Worm (Caenorhabditis elegans) whole organism, L2 larva: Measurements from ENCODE around the gene F01G4.4.

Experiments
- R02D3.7 ChIP-seq: fragments of 150-350 bp; optimal IDR thresholded peaks from 2 replicates; lab custom pipeline; 2014; ENCODE audit warnings: missing biosample characterization, missing genetic modification characterization
- Y55F3AM.14 ChIP-seq: fragments of 200-800 bp; sonication (Bioruptor generic); optimal IDR thresholded peaks from 2 replicates; lab custom pipeline; 2018; ENCODE audit warnings: mild to moderate bottlenecking, missing genetic modification characterization, missing compliant biosample characterization
- ZK546.5 ChIP-seq: sonication (generic microtip); optimal IDR thresholded peaks from 2 replicates; lab custom pipeline; 2017; ENCODE audit warnings: missing biosample characterization, missing genetic modification characterization
- egl-27 ChIP-seq: sonication (generic microtip); optimal IDR thresholded peaks from 3 replicates; lab custom pipeline; 2017; ENCODE audit warnings: missing biosample characterization, missing genetic modification reagents, missing genetic modification characterization
- elt-1 ChIP-seq: fragments of 150-350 bp; optimal IDR thresholded peaks from 2 replicates; lab custom pipeline; 2014; ENCODE audit warnings: missing biosample characterization, missing genetic modification characterization
- elt-3 ChIP-seq: sonication (generic microtip); optimal IDR thresholded peaks from 2 replicates; lab custom pipeline; 2017; ENCODE audit warnings: missing biosample characterization, missing genetic modification characterization
- fos-1 ChIP-seq: fragments of 150-350 bp; optimal IDR thresholded peaks from 2 replicates; lab custom pipeline; 2014; ENCODE audit warnings: missing biosample characterization, missing genetic modification characterization
- lin-13 ChIP-seq: fragments of 150-350 bp; optimal IDR thresholded peaks from 2 replicates; lab custom pipeline; 2014; ENCODE audit warnings: missing biosample characterization, missing genetic modification reagents, missing genetic modification characterization
- mab-5 ChIP-seq: fragments of 150-350 bp; optimal IDR thresholded peaks from 2 replicates; lab custom pipeline; 2014; ENCODE audit warnings: missing biosample characterization, missing genetic modification characterization
- nhr-77 ChIP-seq: fragments of 150-350 bp; optimal IDR thresholded peaks from 2 replicates; lab custom pipeline; 2014; ENCODE audit warnings: missing biosample characterization, missing genetic modification characterization
- skn-1 ChIP-seq: sonication (generic microtip); optimal IDR thresholded peaks from 2 replicates; lab custom pipeline; 2017; ENCODE audit warnings: missing biosample characterization, missing genetic modification characterization
- sma-9 ChIP-seq, 2 experiments: fragments of 150-350 bp in 1 of 2; sonication (generic microtip) in 1 of 2; optimal IDR thresholded peaks; 2 replicates each; lab custom pipeline; 2014 to 2016; ENCODE audit warnings: missing genetic modification characterization in 2 of 2, mild to moderate bottlenecking in 1 of 2, missing biosample characterization in 1 of 2, missing compliant biosample characterization in 1 of 2, missing genetic modification reagents in 1 of 2, moderate library complexity in 1 of 2
- unc-62 ChIP-seq: fragments of 150-350 bp; optimal IDR thresholded peaks from 2 replicates; lab custom pipeline; 2014; ENCODE audit warnings: missing biosample characterization, missing genetic modification reagents, missing genetic modification characterization

F01G4.4 gene

ce11 chrIV:11183013-11183412 is 39.9 kb downstream of the F01G4.4 start, which contains the start of gene prx-14:
TSS of gene prx-14 (plus strand) at chrIV:11183132.
- TF ChIP-seq mab-5 (no peak), sma-9 (GFP tag; optimal IDR thresholded peaks at IDR 0.05; lab: Kevin White, UChicago) (no peak), sma-9 (tag; optimal IDR thresholded peaks at IDR 0.05; lab: Kevin White, UChicago) (no peak), Y55F3AM.14 (GFP tag; lab: Kevin White, UChicago) (no peak), fos-1 (tag; lab: Kevin White, UChicago) (peak; percentile 30), skn-1 (tag; lab: Kevin White, UChicago) (no peak)
- TF ChIP-seq, all 48 proteins: peak for 1

ce11 chrIV:11183991-11184390 is 40.8 kb downstream of the F01G4.4 start, which contains the start of gene nuaf-3:
TSS of gene nuaf-3 (plus strand) at chrIV:11184291.
- TF ChIP-seq egl-27 (tag; lab: Kevin White, UChicago) = no peak
- TF ChIP-seq unc-62 (GFP tag; lab: Kevin White, UChicago) = no peak

ce11 chrIV:11186729-11187128 is 43.6 kb downstream of the F01G4.4 start, which contains the start of gene sdz-27:
TSS of gene sdz-27 (plus strand) at chrIV:11187029.
- TF ChIP-seq mab-5 = no peak
- no peak for TF ChIP-seq ZK546.5
- TF ChIP-seq lin-13 (GFP tag; lab: Kevin White, UChicago) = no peak
- TF ChIP-seq nhr-77 (tag; lab: Kevin White, UChicago) = no peak
- TF ChIP-seq elt-3 = no peak
- TF ChIP-seq fos-1 (tag; lab: Kevin White, UChicago) = no peak
- TF ChIP-seq R02D3.7 (tag; lab: Kevin White, UChicago) = no peak

ce11 chrIV:11189411-11189810 is 46.3 kb downstream of the F01G4.4 start, which contains the start of gene fbxb-79:
TSS of gene fbxb-79 (minus strand) at chrIV:11189511.
- no peak for TF ChIP-seq elt-1 (tag; lab: Kevin White, UChicago)
- TF ChIP-seq, all 48 proteins: peak for 0
